Worm (Caenorhabditis elegans) whole organism, mixed stage, embryonic: ENCODE results near the gene hid-1.

ENCODE experiments used
- ceh-83 ChIP-seq: fragments of 200-800 bp; sonication (Bioruptor generic); optimal IDR thresholded peaks from 2 replicates; lab custom pipeline; 2018; ENCODE audit warnings: mild to moderate bottlenecking, missing genetic modification characterization, missing compliant biosample characterization
- ces-1 ChIP-seq: fragments of 150-350 bp; optimal IDR thresholded peaks from 2 replicates; lab custom pipeline; 2014; ENCODE audit warnings: missing biosample characterization, missing genetic modification reagents, missing genetic modification characterization
- lsy-2 ChIP-seq: fragments of 150-350 bp; optimal IDR thresholded peaks from 2 replicates; lab custom pipeline; 2014; ENCODE audit warnings: missing biosample characterization, missing genetic modification characterization
- mab-5 ChIP-seq: fragments of 150-350 bp; optimal IDR thresholded peaks from 2 replicates; lab custom pipeline; 2014; ENCODE audit warnings: missing biosample characterization, missing genetic modification characterization
- mep-1 ChIP-seq: fragments of 150-350 bp; optimal IDR thresholded peaks from 2 replicates; lab custom pipeline; 2017; ENCODE audit warnings: missing biosample characterization, missing genetic modification reagents, missing genetic modification characterization, inconsistent platforms
- nhr-237 ChIP-seq: fragments of 150-350 bp; optimal IDR thresholded peaks from 2 replicates; lab custom pipeline; 2014; ENCODE audit warnings: missing biosample characterization, missing genetic modification characterization
- pha-4 ChIP-seq: fragments of 150-350 bp; optimal IDR thresholded peaks from 2 replicates; lab custom pipeline; 2018; ENCODE audit warnings: missing biosample characterization, missing genetic modification reagents, missing genetic modification characterization
- unc-62 ChIP-seq: fragments of 150-350 bp; optimal IDR thresholded peaks from 2 replicates; lab custom pipeline; 2014; ENCODE audit warnings: missing biosample characterization, missing genetic modification reagents, missing genetic modification characterization

DNA sequence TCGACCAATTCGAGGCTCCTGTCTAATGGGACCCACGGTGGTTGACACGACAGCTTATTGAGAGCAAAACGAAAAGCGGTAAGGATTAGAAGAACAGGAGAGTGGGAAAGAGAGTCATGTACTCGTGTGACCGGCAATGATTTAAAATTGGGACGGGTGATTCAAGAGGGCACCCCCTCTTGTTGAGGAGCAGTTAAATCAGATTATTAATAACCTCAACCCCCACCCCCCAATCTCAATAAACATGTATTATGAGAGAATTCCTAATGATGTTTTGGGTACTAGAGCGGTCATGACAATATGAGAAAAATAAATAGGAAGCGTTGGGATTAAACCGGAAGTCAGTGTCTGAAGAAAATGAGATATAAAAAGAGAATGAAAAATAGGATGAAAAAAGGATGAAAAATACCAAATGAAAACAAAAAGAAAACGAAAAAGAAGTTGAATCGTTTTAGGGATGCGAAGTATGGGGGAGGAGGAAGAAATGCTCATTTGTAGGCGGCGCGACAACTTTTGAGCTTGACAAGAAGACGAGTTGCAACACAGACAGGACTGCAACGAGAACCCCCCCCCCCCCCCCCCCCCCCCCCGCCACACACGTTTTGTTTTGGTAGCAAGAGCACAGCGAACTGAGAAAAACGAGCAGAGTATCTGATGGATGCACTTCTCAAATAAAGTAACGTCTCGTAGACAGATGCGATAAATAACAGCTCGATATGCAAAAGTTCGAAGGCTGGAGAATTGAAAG lies 28.3 kb downstream of the hid-1 start:
- TF ChIP-seq lsy-2 (tag; lab: Kevin White, UChicago) (no peak), ceh-83 (GFP tag; lab: Kevin White, UChicago) (no peak), unc-62 (no peak), ces-1 (GFP tag; lab: Kevin White, UChicago) (peak; percentile 75), pha-4 (tag; lab: Kevin White, UChicago) (no peak), mab-5 (tag; lab: Kevin White, UChicago) (no peak), nhr-237 (tag; lab: Kevin White, UChicago) (no peak), mep-1 (no peak)
